Worm (Caenorhabditis elegans): ENCODE results near the gene npr-33.

The npr-33 gene

ce11 chrX:15958767-15959166, 48.3 kb downstream of the npr-33 start, which contains the start of gene C09G1.5:
Gene C09G1.5 (plus strand): TSS chrX:15959067.
- no peak for TF ChIP-seq egl-27 (tag; optimal IDR thresholded peaks at IDR 0.05)
- no peak for TF ChIP-seq unc-55 (GFP tag; optimal IDR thresholded peaks at IDR 0.05)
- TF ChIP-seq nhr-77 (tag; optimal IDR thresholded peaks at IDR 0.05) = no peak
- no peak for TF ChIP-seq ceh-16 (tag; optimal IDR thresholded peaks at IDR 0.05)
- TF ChIP-seq elt-1 (tag; optimal IDR thresholded peaks at IDR 0.05) = no peak
- TF ChIP-seq nhr-25 (tag; optimal IDR thresholded peaks at IDR 0.05) = no peak
- TF ChIP-seq nhr-10 (tag; optimal IDR thresholded peaks at IDR 0.05) = no peak
- TF ChIP-seq unc-39 (tag; optimal IDR thresholded peaks at IDR 0.05) = no peak
- no peak for TF ChIP-seq nhr-6 (tag; optimal IDR thresholded peaks at IDR 0.05)
- no peak for TF ChIP-seq ceh-82 (tag; optimal IDR thresholded peaks at IDR 0.05)
- TF ChIP-seq ztf-1 (GFP tag; conservative IDR thresholded peaks at IDR 0.05) = no peak
- TF ChIP-seq ztf-11 (tag; optimal IDR thresholded peaks at IDR 0.05) = no peak
- no peak for TF ChIP-seq mbf-1 (tag; optimal IDR thresholded peaks at IDR 0.05)
- no peak for TF ChIP-seq sma-3 (GFP tag; optimal IDR thresholded peaks at IDR 0.05)
- no peak for TF ChIP-seq lin-39 (tag; optimal IDR thresholded peaks at IDR 0.05)
- no peak for TF ChIP-seq nhr-21 (tag; optimal IDR thresholded peaks at IDR 0.05)
- TF ChIP-seq fos-1 (tag; optimal IDR thresholded peaks at IDR 0.05) = no peak
- TF ChIP-seq gmeb-1 (tag; optimal IDR thresholded peaks at IDR 0.05) = no peak
- TF ChIP-seq ztf-4 (tag; optimal IDR thresholded peaks at IDR 0.05) = no peak
